Worm (Caenorhabditis elegans) whole organism, L1 larva: ENCODE data around the gene scl-19.
A peak's percentile ranks its signal among the peaks of the same experiment; 100 is the strongest.

Experiments used
- C04F5.9 ChIP-seq: sonication (generic microtip); optimal IDR thresholded peaks from 2 replicates; lab custom pipeline; 2016; ENCODE audit warnings: missing genetic modification characterization, missing compliant biosample characterization
- C16A3.4 ChIP-seq: fragments of 150-350 bp; optimal IDR thresholded peaks from 2 replicates; lab custom pipeline; 2014; ENCODE audit warnings: missing biosample characterization, missing genetic modification characterization
- C34B4.2 ChIP-seq: sonication (generic microtip); optimal IDR thresholded peaks from 2 replicates; lab custom pipeline; 2017; ENCODE audit warnings: mild to moderate bottlenecking, missing genetic modification characterization, missing compliant biosample characterization
- F16B12.6 ChIP-seq: fragments of 150-350 bp; optimal IDR thresholded peaks from 2 replicates; lab custom pipeline; 2014; ENCODE audit warnings: missing biosample characterization, missing genetic modification characterization
- aha-1 ChIP-seq: fragments of 150-350 bp; optimal IDR thresholded peaks from 2 replicates; lab custom pipeline; 2014; ENCODE audit warnings: missing biosample characterization, missing genetic modification characterization
- aly-2 ChIP-seq: fragments of 150-350 bp; optimal IDR thresholded peaks from 2 replicates; lab custom pipeline; 2014; ENCODE audit warnings: missing biosample characterization, missing genetic modification characterization
- ceh-63 ChIP-seq: fragments of 200-800 bp; sonication (Bioruptor generic); optimal IDR thresholded peaks from 2 replicates; lab custom pipeline; 2018; ENCODE audit warnings: mild to moderate bottlenecking, missing genetic modification characterization, missing compliant biosample characterization
- ceh-82 ChIP-seq, 3 experiments: fragments of 150-350 bp in 1 of 3; sonication (generic microtip) in 2 of 3; optimal IDR thresholded peaks; 2 replicates each; lab custom pipeline; 2014 to 2017; ENCODE audit warnings: missing biosample characterization in 3 of 3, missing genetic modification characterization in 3 of 3
- ceh-88 ChIP-seq: fragments of 200-800 bp; sonication (Bioruptor generic); IDR thresholded peaks from 2 replicates; pipeline ENCODE4 v1.3.6; 2022; ENCODE audit warnings: missing genetic modification characterization, missing compliant biosample characterization
- ces-1 ChIP-seq: fragments of 150-350 bp; optimal IDR thresholded peaks from 2 replicates; lab custom pipeline; 2014; ENCODE audit warnings: missing biosample characterization, missing genetic modification reagents, missing genetic modification characterization
- dpl-1 ChIP-seq, 3 experiments: fragments of 150-350 bp in 2 of 3; sonication (generic microtip) in 1 of 3; optimal IDR thresholded peaks; 2 replicates each; lab custom pipeline; 2014 to 2017; ENCODE audit warnings: missing biosample characterization in 3 of 3, missing genetic modification characterization in 3 of 3, missing genetic modification reagents in 3 of 3
- dsc-1 ChIP-seq: sonication (generic microtip); optimal IDR thresholded peaks from 2 replicates; lab custom pipeline; 2016; ENCODE audit warnings: mild to moderate bottlenecking, missing genetic modification characterization, missing compliant biosample characterization
- efl-1 ChIP-seq, 4 experiments: fragments of 150-350 bp; optimal IDR thresholded peaks in 3 of 4; peaks in 1 of 4; 1 replicate in 1 of 4; 2 replicates in 3 of 4; lab custom pipeline; 2014; ENCODE audit warnings: missing biosample characterization in 2 of 4, missing genetic modification characterization in 2 of 4, missing genetic modification reagents in 2 of 4
- egl-13 ChIP-seq: sonication (generic microtip); optimal IDR thresholded peaks from 2 replicates; lab custom pipeline; 2016; ENCODE audit warnings: missing genotype, missing genetic modification reagents, missing genetic modification characterization, missing compliant biosample characterization
- egl-27 ChIP-seq, 2 experiments: fragments of 150-350 bp in 1 of 2; sonication (generic microtip); optimal IDR thresholded peaks; 3 replicates each; lab custom pipeline; 2017 to 2018; ENCODE audit warnings: missing biosample characterization in 2 of 2, missing genetic modification characterization in 2 of 2, missing genetic modification reagents in 2 of 2
- elt-3 ChIP-seq, 6 experiments: fragments of 150-350 bp in 1 of 6; sonication (generic microtip); optimal IDR thresholded peaks; 2 replicates each; lab custom pipeline; 2017 to 2018; ENCODE audit warnings: missing biosample characterization in 6 of 6, missing genetic modification characterization in 6 of 6, inconsistent platforms in 1 of 6
- fkh-10 ChIP-seq: sonication (generic microtip); optimal IDR thresholded peaks from 2 replicates; lab custom pipeline; 2017; ENCODE audit warnings: missing biosample characterization, missing genetic modification reagents, missing genetic modification characterization
- fkh-4 ChIP-seq: sonication (generic microtip); optimal IDR thresholded peaks from 2 replicates; lab custom pipeline; 2016; ENCODE audit warnings: missing compliant biosample characterization, missing genetic modification characterization, borderline replicate concordance
- fkh-8 ChIP-seq: sonication (generic microtip); optimal IDR thresholded peaks from 2 replicates; lab custom pipeline; 2016; ENCODE audit warnings: mild to moderate bottlenecking, missing genetic modification characterization, missing compliant biosample characterization
- hpl-2 ChIP-seq: fragments of 150-350 bp; optimal IDR thresholded peaks from 2 replicates; lab custom pipeline; 2014; ENCODE audit warnings: missing biosample characterization, missing genetic modification reagents, missing genetic modification characterization
- jun-1 ChIP-seq: fragments of 150-350 bp; optimal IDR thresholded peaks from 2 replicates; lab custom pipeline; 2014; ENCODE audit warnings: missing biosample characterization, missing genetic modification reagents, missing genetic modification characterization
- lin-13 ChIP-seq: fragments of 150-350 bp; optimal IDR thresholded peaks from 2 replicates; lab custom pipeline; 2014; ENCODE audit warnings: missing biosample characterization, missing genetic modification reagents, missing genetic modification characterization
- lin-35 ChIP-seq, 2 experiments: fragments of 150-350 bp; optimal IDR thresholded peaks; 2 replicates each; lab custom pipeline; 2014; ENCODE audit warnings: missing biosample characterization in 2 of 2, missing genetic modification characterization in 2 of 2, missing genetic modification reagents in 2 of 2
- lsy-2 ChIP-seq, 2 experiments: fragments of 150-350 bp; optimal IDR thresholded peaks; 2 replicates each; lab custom pipeline; 2014; ENCODE audit warnings: missing biosample characterization in 2 of 2, missing genetic modification characterization in 2 of 2
- mab-9 ChIP-seq: fragments of 200-800 bp; sonication (Bioruptor generic); IDR thresholded peaks from 2 replicates; pipeline ENCODE4 v1.3.6; 2022; ENCODE audit warnings: missing genetic modification reagents, missing genetic modification characterization, missing compliant biosample characterization
- mef-2 ChIP-seq: fragments of 150-350 bp; optimal IDR thresholded peaks from 2 replicates; lab custom pipeline; 2014; ENCODE audit warnings: missing biosample characterization, missing genetic modification characterization
- mep-1 ChIP-seq: fragments of 150-350 bp; optimal IDR thresholded peaks from 2 replicates; lab custom pipeline; 2014; ENCODE audit warnings: missing biosample characterization, missing genetic modification characterization
- nhr-19 ChIP-seq: fragments of 200-800 bp; sonication (Bioruptor generic); conservative IDR thresholded peaks from 2 replicates; pipeline ENCODE4 v1.3.6; 2022; ENCODE audit warnings: missing genetic modification characterization, missing compliant biosample characterization
- nhr-20 ChIP-seq: sonication (generic microtip); optimal IDR thresholded peaks from 2 replicates; lab custom pipeline; 2016; ENCODE audit warnings: mild to moderate bottlenecking, missing genetic modification characterization, missing compliant biosample characterization
- nhr-237 ChIP-seq: fragments of 150-350 bp; optimal IDR thresholded peaks from 2 replicates; lab custom pipeline; 2014; ENCODE audit warnings: missing biosample characterization, missing genetic modification characterization
- nhr-47 ChIP-seq: sonication (generic microtip); optimal IDR thresholded peaks from 2 replicates; lab custom pipeline; 2016; ENCODE audit warnings: mild to moderate bottlenecking, missing genetic modification characterization, moderate library complexity, missing compliant biosample characterization
- nhr-71 ChIP-seq: sonication (generic microtip); optimal IDR thresholded peaks from 2 replicates; lab custom pipeline; 2016; ENCODE audit warnings: mild to moderate bottlenecking, missing genetic modification characterization, moderate library complexity, missing compliant biosample characterization
- nhr-76 ChIP-seq: sonication (generic microtip); optimal IDR thresholded peaks from 2 replicates; lab custom pipeline; 2017; ENCODE audit warnings: missing biosample characterization, missing genetic modification characterization
- nhr-90 ChIP-seq: sonication (generic microtip); optimal IDR thresholded peaks from 2 replicates; lab custom pipeline; 2016; ENCODE audit warnings: mild to moderate bottlenecking, missing genetic modification characterization, missing compliant biosample characterization; ENCODE audit not compliant: poor library complexity
- pax-3 ChIP-seq: fragments of 200-800 bp; sonication (Bioruptor generic); optimal IDR thresholded peaks from 2 replicates; lab custom pipeline; 2018; ENCODE audit warnings: mild to moderate bottlenecking, missing genetic modification characterization, moderate library complexity, missing compliant biosample characterization
- rnt-1 ChIP-seq: sonication (generic microtip); optimal IDR thresholded peaks from 2 replicates; lab custom pipeline; 2016; ENCODE audit warnings: mild to moderate bottlenecking, missing genetic modification characterization, moderate library complexity, missing compliant biosample characterization
- snpc-4 ChIP-seq: fragments of 150-350 bp; optimal IDR thresholded peaks from 2 replicates; lab custom pipeline; 2014; ENCODE audit warnings: missing biosample characterization, missing genetic modification characterization
- snu-23 ChIP-seq: sonication (generic microtip); optimal IDR thresholded peaks from 2 replicates; lab custom pipeline; 2016; ENCODE audit warnings: missing genetic modification characterization, missing compliant biosample characterization
- sox-4 ChIP-seq: sonication (generic microtip); optimal IDR thresholded peaks from 2 replicates; lab custom pipeline; 2016; ENCODE audit warnings: missing genetic modification characterization, missing compliant biosample characterization
- sptf-1 ChIP-seq: fragments of 150-350 bp; optimal IDR thresholded peaks from 2 replicates; lab custom pipeline; 2014; ENCODE audit warnings: missing biosample characterization, missing genetic modification characterization
- unc-130 ChIP-seq: fragments of 150-350 bp; optimal IDR thresholded peaks from 2 replicates; lab custom pipeline; 2017; ENCODE audit warnings: missing biosample characterization, missing genetic modification characterization, inconsistent platforms
- unc-86 ChIP-seq: sonication (generic microtip); optimal IDR thresholded peaks from 2 replicates; lab custom pipeline; 2016; ENCODE audit warnings: missing genetic modification characterization, missing compliant biosample characterization
- xbp-1 ChIP-seq: sonication (generic microtip); optimal IDR thresholded peaks from 2 replicates; lab custom pipeline; 2016; ENCODE audit warnings: missing genetic modification characterization, missing compliant biosample characterization
- zag-1 ChIP-seq: fragments of 150-350 bp; optimal IDR thresholded peaks from 2 replicates; lab custom pipeline; 2014; ENCODE audit warnings: missing biosample characterization, missing genetic modification characterization

The scl-19 gene

DNA sequence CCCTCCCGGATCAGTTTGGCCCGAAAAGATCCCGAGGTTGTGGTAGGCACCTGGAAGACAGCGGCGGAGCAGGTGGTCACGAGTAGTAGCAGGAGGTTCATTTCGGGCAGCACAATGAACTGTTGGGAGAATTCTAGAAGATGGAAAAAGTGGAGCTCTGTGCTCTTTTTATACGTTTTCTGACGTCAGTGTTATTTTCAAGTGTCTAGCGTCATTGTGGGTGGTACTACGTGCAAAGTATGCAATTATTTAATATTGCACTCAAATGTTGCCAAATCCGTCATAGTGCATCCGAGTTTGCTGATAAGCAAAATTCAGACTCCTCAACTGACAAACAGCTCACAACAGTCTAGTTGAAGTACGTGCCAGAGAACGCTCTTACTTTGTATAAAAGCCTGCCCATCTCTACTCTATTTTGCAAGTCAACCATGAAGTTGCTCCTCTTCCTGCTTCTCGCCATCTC is at the start of gene scl-19, which contains the start of gene asp-18:
Gene scl-19 (plus strand): TSS at position 413 of the 463 bp plus-strand sequence.
Gene asp-18 (minus strand): TSS at position 101 of the 463 bp plus-strand sequence.
- TF ChIP-seq nhr-237 (tag; lab: Kevin White, UChicago) (no peak), ceh-88 (GFP tag; lab: Robert Waterston, UW) (no peak), dsc-1 (tag; lab: Kevin White, UChicago) (no peak), ceh-63 (GFP tag; lab: Kevin White, UChicago) (no peak)

DNA sequence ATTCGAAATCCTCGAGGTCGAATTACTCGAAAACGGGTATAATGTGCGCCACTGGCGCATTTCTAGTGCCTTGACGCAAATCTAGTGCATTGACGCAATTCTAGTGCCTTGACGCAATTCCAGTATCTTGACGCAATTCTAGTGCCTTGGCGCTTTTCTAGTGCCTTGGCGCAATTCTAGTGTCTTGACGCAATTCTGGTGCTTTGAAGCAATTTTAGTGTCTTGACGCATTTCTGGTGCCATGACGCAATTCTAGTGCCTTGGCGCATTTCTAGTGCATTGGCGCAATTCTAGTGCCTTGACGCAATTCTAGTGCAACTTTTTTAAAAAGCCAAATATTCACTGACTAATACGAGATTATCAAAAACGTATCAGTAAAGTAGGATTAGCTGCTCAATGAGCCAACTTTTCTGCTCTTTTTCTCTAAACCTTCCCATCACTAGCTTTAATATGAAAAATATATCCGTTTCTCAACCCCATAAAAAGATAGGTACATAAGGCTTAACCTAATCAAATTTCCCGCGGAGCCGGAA is 47.3 kb upstream of the scl-19 start, which contains the start of gene Y69H2.17:
Gene Y69H2.17 (plus strand): TSS at position 483 of the 533 bp plus-strand sequence.
- TF ChIP-seq egl-13 (tag; lab: Kevin White, UChicago) (peak; percentile 7), nhr-47 (tag; lab: Kevin White, UChicago) (peak; percentile 64), dsc-1 (tag; lab: Kevin White, UChicago) (peak; percentile 80), fkh-8 (peak; percentile 63), sox-4 (peak; percentile 12), sptf-1 (tag; lab: Kevin White, UChicago) (no peak), snpc-4 (tag; lab: Kevin White, UChicago) (no peak), pax-3 (tag; lab: Kevin White, UChicago) (peak; percentile 54), zag-1 (no peak)

DNA sequence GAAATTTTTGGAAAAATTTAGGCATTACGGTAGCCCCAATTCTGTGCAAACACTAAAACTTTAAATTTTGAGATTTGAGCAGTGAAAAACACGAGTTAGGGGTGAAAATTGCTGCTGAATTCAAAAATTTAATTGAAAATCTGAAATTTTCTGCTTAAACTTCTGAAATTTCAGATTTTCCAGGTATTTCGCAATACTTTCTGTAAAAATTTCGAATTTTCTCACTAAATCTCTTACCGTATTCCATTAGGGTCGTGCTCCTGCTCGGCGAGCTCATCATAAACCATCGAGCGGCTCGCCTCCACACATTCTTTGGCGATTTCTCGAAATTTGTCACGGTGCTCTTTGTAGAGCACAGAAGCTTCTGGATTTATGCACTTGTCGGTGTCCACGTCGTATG is 44.4 kb upstream of the scl-19 start:
- TF ChIP-seq efl-1 (optimal IDR thresholded peaks at IDR 0.05; lab: Kevin White, UChicago) (no peak), efl-1 (GFP tag; optimal IDR thresholded peaks at IDR 0.05 in 1 of 2; lab: Kevin White, UChicago) (peak in 1 of 2 experiments; percentile 71), ces-1 (GFP tag; lab: Kevin White, UChicago) (no peak)

DNA sequence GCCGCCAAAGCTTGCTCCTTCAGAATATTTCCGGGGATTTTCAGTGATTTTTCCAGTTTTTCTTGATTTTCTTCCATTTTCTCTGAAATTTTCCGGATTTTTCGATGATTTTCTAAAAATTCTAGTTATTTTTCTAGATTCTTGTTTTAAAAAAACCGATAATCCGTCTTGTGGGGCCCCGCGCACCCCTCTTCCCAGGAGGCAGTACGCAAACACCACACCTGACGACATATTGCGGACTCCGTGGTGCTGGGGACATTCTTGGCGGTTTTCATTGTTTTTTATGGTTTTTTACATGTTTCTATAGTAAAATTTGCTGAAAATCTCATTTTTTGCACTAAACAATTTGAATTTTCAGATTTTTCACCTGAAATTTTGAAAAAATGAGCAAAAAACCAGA is 42.1 kb upstream of the scl-19 start, which contains the start of the genes ubc-19 and Y69H2.7:
Gene ubc-19 (minus strand): TSS at position 82 of the 400 bp plus-strand sequence.
Gene Y69H2.7 (plus strand): TSS at position 309 of the 400 bp plus-strand sequence.
- TF ChIP-seq fkh-8 (peak; percentile 20), nhr-71 (tag; lab: Kevin White, UChicago) (no peak), F16B12.6 (tag; lab: Kevin White, UChicago) (peak; percentile 92), nhr-47 (tag; lab: Kevin White, UChicago) (peak; percentile 21), snu-23 (peak; percentile 58), sox-4 (no peak), C04F5.9 (tag; lab: Kevin White, UChicago) (no peak), egl-27 (tag; optimal IDR thresholded peaks at IDR 0.05; lab: Kevin White, UChicago) (no peak), unc-130 (tag; lab: Kevin White, UChicago) (no peak), mef-2 (tag; lab: Kevin White, UChicago) (no peak), xbp-1 (tag; lab: Kevin White, UChicago) (peak; percentile 22), unc-86 (tag; lab: Kevin White, UChicago) (no peak), C34B4.2 (tag; lab: Kevin White, UChicago) (no peak), dsc-1 (tag; lab: Kevin White, UChicago) (peak; percentile 2), ces-1 (GFP tag; lab: Kevin White, UChicago) (no peak), nhr-90 (tag; lab: Kevin White, UChicago) (no peak), fkh-4 (tag; lab: Kevin White, UChicago) (no peak), C16A3.4 (tag; lab: Kevin White, UChicago) (no peak), aly-2 (no peak), aha-1 (no peak), lin-35 (GFP tag; optimal IDR thresholded peaks at IDR 0.05; lab: Kevin White, UChicago) (peak in 1 of 2 experiments; percentile 46), nhr-76 (tag; lab: Kevin White, UChicago) (no peak), egl-13 (tag; lab: Kevin White, UChicago) (no peak), lin-13 (GFP tag; lab: Kevin White, UChicago) (no peak), nhr-20 (no peak), jun-1 (no peak), rnt-1 (tag; lab: Kevin White, UChicago) (no peak), nhr-19 (GFP tag; lab: Robert Waterston, UW) (peak; percentile 45), fkh-10 (GFP tag; lab: Kevin White, UChicago) (no peak), hpl-2 (no peak), mep-1 (peak; percentile 66), ceh-82 (tag; optimal IDR thresholded peaks at IDR 0.05; lab: Kevin White, UChicago) (peak in 2 of 3 experiments; percentile 33 to 41), lsy-2 (tag; optimal IDR thresholded peaks at IDR 0.05; lab: Kevin White, UChicago) (peak; percentile 57 to 59), dpl-1 (GFP tag; optimal IDR thresholded peaks at IDR 0.05; lab: Kevin White, UChicago) (peak; percentile 3 to 59 (median 43)), elt-3 (tag; optimal IDR thresholded peaks at IDR 0.05; lab: Kevin White, UChicago) (no peak), nhr-237 (tag; lab: Kevin White, UChicago) (no peak), mab-9 (no peak)
